Worm (Caenorhabditis elegans) whole organism, L3 larva: ENCODE measurements around the gene idpb-2.
A peak's percentile ranks its signal among the peaks of the same experiment; 100 is the strongest.

Experiments used
- ceh-28 ChIP-seq: fragments of 150-350 bp; optimal IDR thresholded peaks from 2 replicates; lab custom pipeline; 2014; ENCODE audit warnings: missing biosample characterization, missing genetic modification reagents, missing genetic modification characterization
- elt-2 ChIP-seq: sonication (generic microtip); optimal IDR thresholded peaks from 2 replicates; lab custom pipeline; 2016; ENCODE audit warnings: missing genetic modification reagents, mild to moderate bottlenecking, missing genetic modification characterization, missing compliant biosample characterization
- elt-3 ChIP-seq, 3 experiments: fragments of 150-350 bp in 1 of 3; sonication (generic microtip) in 2 of 3; optimal IDR thresholded peaks; 2 replicates in 2 of 3; 4 replicates in 1 of 3; lab custom pipeline; 2014 to 2017; ENCODE audit warnings: missing biosample characterization in 3 of 3, missing genetic modification characterization in 3 of 3
- hmg-11 ChIP-seq: sonication (generic microtip); optimal IDR thresholded peaks from 2 replicates; lab custom pipeline; 2016; ENCODE audit warnings: missing genetic modification characterization, missing compliant biosample characterization
- jun-1 ChIP-seq: fragments of 150-350 bp; optimal IDR thresholded peaks from 2 replicates; lab custom pipeline; 2014; ENCODE audit warnings: missing biosample characterization, missing genetic modification reagents, missing genetic modification characterization
- nfya-1 ChIP-seq: sonication (generic microtip); optimal IDR thresholded peaks from 2 replicates; lab custom pipeline; 2017; ENCODE audit warnings: missing genetic modification characterization, mild to moderate bottlenecking, missing compliant biosample characterization, antibody characterized with exemption, moderate library complexity; ENCODE audit not compliant: insufficient read depth
- nhr-23 ChIP-seq: fragments of 150-350 bp; optimal IDR thresholded peaks from 2 replicates; lab custom pipeline; 2014; ENCODE audit warnings: missing biosample characterization, missing genetic modification reagents, missing genetic modification characterization
- nhr-25 ChIP-seq: sonication (generic microtip); optimal IDR thresholded peaks from 2 replicates; lab custom pipeline; 2017; ENCODE audit warnings: missing biosample characterization, missing genetic modification characterization
- nhr-43 ChIP-seq: sonication (generic microtip); optimal IDR thresholded peaks from 2 replicates; lab custom pipeline; 2016; ENCODE audit warnings: mild to moderate bottlenecking, missing genetic modification characterization, missing compliant biosample characterization; ENCODE audit not compliant: poor library complexity, severe bottlenecking
- pha-4 ChIP-seq: fragments of 150-350 bp; optimal IDR thresholded peaks from 2 replicates; lab custom pipeline; 2014; ENCODE audit warnings: missing biosample characterization, missing genetic modification reagents, missing genetic modification characterization
- pqm-1 ChIP-seq: fragments of 150-350 bp; optimal IDR thresholded peaks from 2 replicates; lab custom pipeline; 2017; ENCODE audit warnings: missing biosample characterization, missing genetic modification characterization, inconsistent platforms

The idpb-2 gene

ce11 chrII:5019389-5020108 is 49.9 kb downstream of the idpb-2 start:
- TF ChIP-seq nhr-25: peak; percentile 67
- TF ChIP-seq nhr-23 (tag; lab: Kevin White, UChicago): peak; percentile 15
- peak; percentile 100 for TF ChIP-seq elt-2 (tag; lab: Kevin White, UChicago)
- peak; percentile 32 for TF ChIP-seq ceh-28 (tag; lab: Kevin White, UChicago)
- TF ChIP-seq elt-3 (tag; optimal IDR thresholded peaks at IDR 0.05; lab: Kevin White, UChicago): no peak
- peak; percentile 7 for TF ChIP-seq nfya-1 (tag; lab: Kevin White, UChicago)
- peak; percentile 59 for TF ChIP-seq nhr-43 (tag; lab: Kevin White, UChicago)
- peak; percentile 45 for TF ChIP-seq pqm-1 (tag; lab: Kevin White, UChicago)
- TF ChIP-seq pha-4 (tag; lab: Kevin White, UChicago): peak; percentile 28
- TF ChIP-seq jun-1 (tag; lab: Kevin White, UChicago): peak; percentile 54
- TF ChIP-seq hmg-11: no peak
- TF ChIP-seq, all 47 proteins: peak for 9
